Fruit fly (Drosophila melanogaster): ENCODE data around the gene CG18417.
A peak's percentile ranks its signal among the peaks of the same experiment; 100 is the strongest.

The CG18417 gene

DNA sequence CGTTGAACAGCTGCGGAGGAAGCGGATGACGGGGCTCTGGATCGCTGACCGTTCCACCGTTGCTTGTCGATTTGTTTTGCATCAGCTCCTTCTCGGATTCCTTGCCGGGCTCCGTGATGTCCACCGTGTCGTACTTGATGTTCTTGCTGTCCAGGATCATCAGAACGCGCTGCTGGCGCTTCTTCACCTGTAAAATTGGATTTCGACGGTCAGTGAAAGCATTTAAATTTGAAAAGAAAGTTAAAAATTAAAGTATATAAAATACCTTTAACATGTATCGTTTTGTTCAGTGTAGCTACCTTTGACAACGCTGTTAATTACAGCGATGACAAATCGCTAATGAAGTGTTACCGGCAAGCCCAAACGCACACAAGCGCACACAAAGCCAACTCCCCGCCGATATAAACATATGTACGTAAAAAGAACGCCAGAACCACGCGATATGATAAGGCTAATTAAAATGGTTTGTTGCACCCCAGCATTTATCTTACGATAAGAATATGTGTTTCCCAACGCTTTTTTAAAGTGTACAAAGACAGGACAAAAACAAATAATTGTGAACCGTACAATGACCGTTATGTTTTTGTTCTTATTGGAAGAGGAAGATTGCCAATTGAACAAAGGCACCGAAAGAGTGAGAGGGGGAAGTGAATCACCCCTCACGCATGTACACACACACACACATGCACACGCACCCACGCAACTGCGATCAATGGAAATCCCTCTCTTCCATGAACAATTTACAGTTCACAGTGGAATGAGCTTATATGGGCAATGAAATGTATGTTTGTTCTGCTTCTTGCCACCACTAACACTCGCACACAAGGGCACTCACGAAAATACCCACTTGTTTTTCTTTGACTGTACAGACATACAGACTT lies 31.8 kb upstream of the CG18417 start (continued):
- no peak for TF ChIP-seq gcm2 (GFP tag; optimal IDR thresholded peaks at IDR 0.05)
- peak; percentile 93 for TF ChIP-seq Elba2 (GFP tag; optimal IDR thresholded peaks at IDR 0.05)
- TF ChIP-seq Abd-B (GFP tag; optimal IDR thresholded peaks at IDR 0.05), result no peak
- TF ChIP-seq E2f1 (GFP tag; IDR thresholded peaks at IDR 0.05), result no peak
- peak; percentile 26 for TF ChIP-seq CG12942 (GFP tag; optimal IDR thresholded peaks at IDR 0.05)
- no peak for TF ChIP-seq CG9215 (GFP tag; IDR thresholded peaks at IDR 0.05)
- no peak for TF ChIP-seq Dip3 (GFP tag; optimal IDR thresholded peaks at IDR 0.05)
- peak; percentile 94 for TF ChIP-seq cg (GFP tag; optimal IDR thresholded peaks at IDR 0.05)
- TF ChIP-seq Sin3A (optimal IDR thresholded peaks at IDR 0.05), result no peak
- peak; percentile 3 for TF ChIP-seq bab2 (GFP tag; optimal IDR thresholded peaks at IDR 0.05)
- peak; percentile 67 for TF ChIP-seq sens (GFP tag)
- TF ChIP-seq CG17568 (GFP tag; optimal IDR thresholded peaks at IDR 0.05), result no peak
- peak; percentile 48 for TF ChIP-seq zf30C (GFP tag; optimal IDR thresholded peaks at IDR 0.05)
- TF ChIP-seq Vsx1 (GFP tag; optimal IDR thresholded peaks at IDR 0.05), result peak; percentile 95
- no peak for TF ChIP-seq psq (GFP tag; optimal IDR thresholded peaks at IDR 0.05)
- no peak for TF ChIP-seq HLH3B (GFP tag; IDR thresholded peaks at IDR 0.05)
- TF ChIP-seq schlank (tag; optimal IDR thresholded peaks at IDR 0.05), result no peak
- TF ChIP-seq pan (optimal IDR thresholded peaks at IDR 0.05), result no peak
- peak in 1 of 2 experiments; percentile 32 for TF ChIP-seq pan (GFP tag; optimal IDR thresholded peaks at IDR 0.05 in 1 of 2, IDR thresholded peaks at IDR 0.05 in 1 of 2)
- no peak for TF ChIP-seq B-H2 (GFP tag; optimal IDR thresholded peaks at IDR 0.05)
- TF ChIP-seq CG15479 (GFP tag; optimal IDR thresholded peaks at IDR 0.05), result peak; percentile 6
- TF ChIP-seq Asciz (GFP tag; optimal IDR thresholded peaks at IDR 0.05), result peak; percentile 20
- TF ChIP-seq Sox102F (GFP tag; optimal IDR thresholded peaks at IDR 0.05), result no peak
- no peak for TF ChIP-seq gsb (GFP tag; IDR thresholded peaks at IDR 0.05)
- peak; percentile 31 for TF ChIP-seq Nf-YC (tag; optimal IDR thresholded peaks at IDR 0.05)
- peak; percentile 5 for TF ChIP-seq gcm (GFP tag; optimal IDR thresholded peaks at IDR 0.05)
- no peak for TF ChIP-seq fd64A (GFP tag; optimal IDR thresholded peaks at IDR 0.05)
- no peak for TF ChIP-seq CG4707 (GFP tag; optimal IDR thresholded peaks at IDR 0.05)
- 0 out of 2 replicates have a peak, but pooled peaks have one; percentile 8 for TF ChIP-seq chm (GFP tag; IDR thresholded peaks at IDR 0.05)
- TF ChIP-seq CG11695 (GFP tag; IDR thresholded peaks at IDR 0.05), result peak; percentile 62
- no peak for TF ChIP-seq CG17802 (tag; optimal IDR thresholded peaks at IDR 0.05)
- TF ChIP-seq sens-2 (GFP tag; IDR thresholded peaks at IDR 0.05), result 0 out of 2 replicates have a peak, but pooled peaks have one; percentile 17
- no peak for TF ChIP-seq mam (GFP tag; optimal IDR thresholded peaks at IDR 0.05)
- peak; percentile 55 for TF ChIP-seq CG7839 (tag; optimal IDR thresholded peaks at IDR 0.05)
- TF ChIP-seq CG2129 (GFP tag; IDR thresholded peaks at IDR 0.05; ENCODE audit: partially characterized antibody), result no peak
- TF ChIP-seq slp2 (GFP tag; optimal IDR thresholded peaks at IDR 0.05), result no peak
- no peak for TF ChIP-seq chn (GFP tag; optimal IDR thresholded peaks at IDR 0.05)
- TF ChIP-seq CG1602 (GFP tag; optimal IDR thresholded peaks at IDR 0.05), result no peak
- TF ChIP-seq fd102C (GFP tag; optimal IDR thresholded peaks at IDR 0.05), result no peak
- peak; percentile 57 for TF ChIP-seq CG32532 (GFP tag; IDR thresholded peaks at IDR 0.05)
- peak; percentile 35 for TF ChIP-seq Xbp1 (GFP tag; optimal IDR thresholded peaks at IDR 0.05)
- TF ChIP-seq lilli (GFP tag; optimal IDR thresholded peaks at IDR 0.05), result peak; percentile 35
- TF ChIP-seq CG15514 (GFP tag; optimal IDR thresholded peaks at IDR 0.05), result peak; percentile 34
- peak; percentile 33 for TF ChIP-seq CG17359 (tag; optimal IDR thresholded peaks at IDR 0.05)
- no peak for TF ChIP-seq pnt (GFP tag; optimal IDR thresholded peaks at IDR 0.05)
- TF ChIP-seq cwo (GFP tag; optimal IDR thresholded peaks at IDR 0.05), result peak; percentile 24
- TF ChIP-seq Hand (GFP tag; optimal IDR thresholded peaks at IDR 0.05), result no peak
- no peak for TF ChIP-seq ftz-f1 (GFP tag; optimal IDR thresholded peaks at IDR 0.05)
- peak; percentile 53 for TF ChIP-seq CG18599 (GFP tag; optimal IDR thresholded peaks at IDR 0.05)

Measured in whole organism, embryonic.